Worm (Caenorhabditis elegans) whole organism, L3 larva: ENCODE data around the gene his-3.

Experiments
- ama-1 ChIP-seq: fragments of 150-350 bp; optimal IDR thresholded peaks from 2 replicates; lab custom pipeline; 2018
- ceh-16 ChIP-seq: sonication (generic microtip); optimal IDR thresholded peaks from 2 replicates; lab custom pipeline; 2017; ENCODE audit warnings: missing biosample characterization, missing genetic modification characterization
- ceh-9 ChIP-seq: sonication (generic microtip); optimal IDR thresholded peaks from 2 replicates; lab custom pipeline; 2018; ENCODE audit warnings: missing biosample characterization, missing genetic modification characterization
- daf-12 ChIP-seq: fragments of 150-350 bp; optimal IDR thresholded peaks from 2 replicates; lab custom pipeline; 2014; ENCODE audit warnings: missing biosample characterization, missing genetic modification reagents, missing genetic modification characterization
- egl-27 ChIP-seq: sonication (generic microtip); optimal IDR thresholded peaks from 4 replicates; lab custom pipeline; 2017; ENCODE audit warnings: missing biosample characterization, missing genetic modification reagents, missing genetic modification characterization
- elt-2 ChIP-seq: sonication (generic microtip); optimal IDR thresholded peaks from 2 replicates; lab custom pipeline; 2016; ENCODE audit warnings: missing genetic modification reagents, mild to moderate bottlenecking, missing genetic modification characterization, missing compliant biosample characterization
- fkh-10 ChIP-seq: sonication (generic microtip); optimal IDR thresholded peaks from 2 replicates; lab custom pipeline; 2017; ENCODE audit warnings: missing biosample characterization, missing genetic modification reagents, missing genetic modification characterization
- fos-1 ChIP-seq: fragments of 150-350 bp; optimal IDR thresholded peaks from 2 replicates; lab custom pipeline; 2014; ENCODE audit warnings: missing biosample characterization, missing genetic modification characterization
- nhr-77 ChIP-seq: fragments of 150-350 bp; optimal IDR thresholded peaks from 2 replicates; lab custom pipeline; 2014; ENCODE audit warnings: missing biosample characterization, missing genetic modification characterization
- snpc-4 ChIP-seq: fragments of 150-350 bp; optimal IDR thresholded peaks from 2 replicates; lab custom pipeline; 2014; ENCODE audit warnings: missing biosample characterization, missing genetic modification characterization
- unc-39 ChIP-seq: sonication (generic microtip); optimal IDR thresholded peaks from 4 replicates; lab custom pipeline; 2017; ENCODE audit warnings: missing biosample characterization, missing genetic modification characterization

DNA sequence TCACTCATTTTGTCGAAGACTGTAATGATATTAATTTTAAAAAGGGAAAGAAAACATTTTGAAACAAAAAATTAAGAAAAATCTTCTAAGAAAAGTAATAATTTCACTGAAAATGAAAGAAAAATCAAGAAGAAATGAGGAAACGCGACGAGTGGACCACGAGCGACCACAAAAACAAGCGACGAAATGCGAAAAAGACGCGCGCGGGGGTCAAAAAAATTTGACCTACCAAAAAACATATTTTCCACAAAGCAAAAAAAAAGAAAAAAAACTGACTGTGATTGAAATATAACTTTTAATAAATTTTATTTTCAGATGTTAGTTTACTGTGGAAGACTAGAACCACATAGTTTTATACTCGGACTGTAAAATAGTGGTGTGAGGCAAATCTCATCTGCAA lies 18.3 kb downstream of the his-3 start, which contains the start of gene F14H3.6:
- TF ChIP-seq egl-27 (tag; lab: Kevin White, UChicago) (no peak), unc-39 (tag; lab: Kevin White, UChicago) (no peak), fkh-10 (GFP tag; lab: Kevin White, UChicago) (no peak), snpc-4 (tag; lab: Kevin White, UChicago) (no peak), elt-2 (no peak), nhr-77 (tag; lab: Kevin White, UChicago) (no peak), ama-1 (lab: Kevin White, UChicago) (no peak), ceh-9 (tag; lab: Kevin White, UChicago) (no peak), daf-12 (tag; lab: Kevin White, UChicago) (no peak), fos-1 (tag; lab: Kevin White, UChicago) (no peak), ceh-16 (tag; lab: Kevin White, UChicago) (no peak)
